Worm (Caenorhabditis elegans) whole organism, early embryonic: ENCODE data around the gene rhy-1.

Experiments
- B0310.2 ChIP-seq: sonication (generic microtip); optimal IDR thresholded peaks from 2 replicates; lab custom pipeline; 2016; ENCODE audit warnings: mild to moderate bottlenecking, missing genetic modification characterization, missing compliant biosample characterization
- F13C5.2 ChIP-seq: sonication (generic microtip); optimal IDR thresholded peaks from 2 replicates; lab custom pipeline; 2017; ENCODE audit warnings: mild to moderate bottlenecking, missing genetic modification characterization, inconsistent platforms, missing compliant biosample characterization
- aly-1 ChIP-seq: sonication (generic microtip); optimal IDR thresholded peaks from 2 replicates; lab custom pipeline; 2016; ENCODE audit warnings: missing genetic modification characterization, missing compliant biosample characterization
- ama-1 ChIP-seq: fragments of 150-350 bp; optimal IDR thresholded peaks from 2 replicates; lab custom pipeline; 2014
- ceh-13 ChIP-seq: fragments of 200-800 bp; sonication (Bioruptor generic); optimal IDR thresholded peaks from 2 replicates; lab custom pipeline; 2018; ENCODE audit warnings: mild to moderate bottlenecking, missing genetic modification characterization, missing compliant biosample characterization
- ceh-36 ChIP-seq: sonication (generic microtip); optimal IDR thresholded peaks from 2 replicates; lab custom pipeline; 2016; ENCODE audit warnings: missing genetic modification characterization, inconsistent platforms, missing compliant biosample characterization
- ets-7 ChIP-seq: sonication (generic microtip); optimal IDR thresholded peaks from 2 replicates; lab custom pipeline; 2016; ENCODE audit warnings: missing genotype, missing genetic modification characterization, missing compliant biosample characterization
- flt-1 ChIP-seq: fragments of 200-800 bp; sonication (Bioruptor generic); IDR thresholded peaks from 2 replicates; pipeline ENCODE4 v1.3.6; 2022; ENCODE audit warnings: missing genetic modification characterization, missing compliant biosample characterization
- hmbx-1 ChIP-seq: sonication (generic microtip); optimal IDR thresholded peaks from 2 replicates; lab custom pipeline; 2016; ENCODE audit warnings: mild to moderate bottlenecking, missing genetic modification characterization, missing compliant biosample characterization
- hmg-4 ChIP-seq: fragments of 200-800 bp; sonication (Bioruptor generic); optimal IDR thresholded peaks from 2 replicates; lab custom pipeline; 2018; ENCODE audit warnings: mild to moderate bottlenecking, missing genetic modification characterization, missing compliant biosample characterization
- hnd-1 ChIP-seq: sonication (generic microtip); optimal IDR thresholded peaks from 2 replicates; lab custom pipeline; 2016; ENCODE audit warnings: missing genetic modification characterization, missing compliant biosample characterization
- pes-1 ChIP-seq: fragments of 200-800 bp; sonication (Bioruptor generic); IDR thresholded peaks from 2 replicates; pipeline ENCODE4 v1.3.6; 2022; ENCODE audit warnings: missing genetic modification reagents, missing genetic modification characterization, missing compliant biosample characterization
- scrt-1 ChIP-seq: fragments of 200-800 bp; sonication (Bioruptor generic); IDR thresholded peaks from 2 replicates; pipeline ENCODE4 v1.3.6; 2022; ENCODE audit warnings: missing genetic modification characterization, missing compliant biosample characterization
- sea-1 ChIP-seq: fragments of 200-800 bp; sonication (Bioruptor generic); conservative IDR thresholded peaks from 2 replicates; pipeline ENCODE4 v1.3.6; 2022; ENCODE audit warnings: missing genetic modification characterization, missing compliant biosample characterization
- tbx-11 ChIP-seq: fragments of 200-800 bp; sonication (Bioruptor generic); IDR thresholded peaks from 2 replicates; pipeline ENCODE4 v1.3.6; 2022; ENCODE audit warnings: missing genetic modification characterization, missing compliant biosample characterization
- tbx-37 ChIP-seq: fragments of 200-800 bp; sonication (Bioruptor generic); conservative IDR thresholded peaks from 2 replicates; pipeline ENCODE4 v1.3.6; 2022; ENCODE audit warnings: missing genetic modification reagents, missing genetic modification characterization, missing compliant biosample characterization
- tra-4 ChIP-seq: sonication (generic microtip); optimal IDR thresholded peaks from 2 replicates; lab custom pipeline; 2017; ENCODE audit warnings: missing genetic modification characterization, missing compliant biosample characterization

rhy-1 gene

ce11 chrII:9120329-9120728 lies 40.9 kb upstream of the rhy-1 start:
- no peak for TF ChIP-seq hmbx-1 (tag; lab: Kevin White, UChicago)

- TF ChIP-seq flt-1: no peak
- TF ChIP-seq tra-4 (tag; lab: Kevin White, UChicago): no peak
These were observed 40.2 kb upstream of the rhy-1 start for ce11 chrII:9120813-9121554.

- TF ChIP-seq ets-7 (tag; lab: Kevin White, UChicago): no peak
- no peak for TF ChIP-seq ama-1
- no peak for TF ChIP-seq B0310.2 (tag; lab: Kevin White, UChicago)
- TF ChIP-seq ceh-36 (tag; lab: Kevin White, UChicago): no peak
- TF ChIP-seq F13C5.2 (tag; lab: Kevin White, UChicago): no peak
- no peak for TF ChIP-seq hnd-1 (tag; lab: Kevin White, UChicago)
- TF ChIP-seq flt-1: no peak
- no peak for TF ChIP-seq hmbx-1 (tag; lab: Kevin White, UChicago)
- no peak for TF ChIP-seq aly-1
- TF ChIP-seq ceh-13 (GFP tag; lab: Kevin White, UChicago): no peak
- no peak for TF ChIP-seq hmg-4 (GFP tag; lab: Kevin White, UChicago)
- TF ChIP-seq pes-1 (GFP tag; lab: Robert Waterston, UW): no peak
- no peak for TF ChIP-seq tbx-11 (GFP tag; lab: Robert Waterston, UW)
- TF ChIP-seq tbx-37: no peak
- TF ChIP-seq scrt-1: no peak
- no peak for TF ChIP-seq sea-1 (GFP tag; lab: Robert Waterston, UW)
These were observed 36.8 kb upstream of the rhy-1 start for ce11 chrII:9124353-9124752.

ce11 chrII:9125007-9125406 lies 36.2 kb upstream of the rhy-1 start:
- TF ChIP-seq pes-1 (GFP tag; lab: Robert Waterston, UW) (no peak), hmbx-1 (tag; lab: Kevin White, UChicago) (no peak), ets-7 (tag; lab: Kevin White, UChicago) (no peak), F13C5.2 (tag; lab: Kevin White, UChicago) (no peak), tbx-37 (no peak), flt-1 (no peak), ama-1 (no peak)

ce11 chrII:9126965-9127364 lies 34.2 kb upstream of the rhy-1 start:
- TF ChIP-seq tra-4 (tag; lab: Kevin White, UChicago) (no peak), F13C5.2 (tag; lab: Kevin White, UChicago) (no peak), scrt-1 (no peak), ama-1 (no peak), tbx-37 (no peak), hmbx-1 (tag; lab: Kevin White, UChicago) (no peak), flt-1 (no peak), hmg-4 (GFP tag; lab: Kevin White, UChicago) (no peak), ceh-13 (GFP tag; lab: Kevin White, UChicago) (no peak), sea-1 (GFP tag; lab: Robert Waterston, UW) (no peak), aly-1 (no peak), pes-1 (GFP tag; lab: Robert Waterston, UW) (no peak), ceh-36 (tag; lab: Kevin White, UChicago) (no peak)

ce11 chrII:9127379-9127778 lies 33.8 kb upstream of the rhy-1 start:
- no peak for TF ChIP-seq hmg-4 (GFP tag; lab: Kevin White, UChicago)
- no peak for TF ChIP-seq hnd-1 (tag; lab: Kevin White, UChicago)
- TF ChIP-seq hmbx-1 (tag; lab: Kevin White, UChicago): no peak
- no peak for TF ChIP-seq flt-1
- TF ChIP-seq tra-4 (tag; lab: Kevin White, UChicago): no peak
- TF ChIP-seq ets-7 (tag; lab: Kevin White, UChicago): no peak
- TF ChIP-seq pes-1 (GFP tag; lab: Robert Waterston, UW): no peak

ce11 chrII:9128132-9128531 lies 33.0 kb upstream of the rhy-1 start:
- TF ChIP-seq tbx-11 (GFP tag; lab: Robert Waterston, UW) (no peak), tra-4 (tag; lab: Kevin White, UChicago) (no peak), ceh-13 (GFP tag; lab: Kevin White, UChicago) (no peak), hnd-1 (tag; lab: Kevin White, UChicago) (no peak), flt-1 (no peak), sea-1 (GFP tag; lab: Robert Waterston, UW) (no peak), pes-1 (GFP tag; lab: Robert Waterston, UW) (no peak), tbx-37 (no peak), scrt-1 (no peak), aly-1 (no peak), F13C5.2 (tag; lab: Kevin White, UChicago) (no peak), ets-7 (tag; lab: Kevin White, UChicago) (no peak), hmg-4 (GFP tag; lab: Kevin White, UChicago) (no peak), hmbx-1 (tag; lab: Kevin White, UChicago) (no peak), ceh-36 (tag; lab: Kevin White, UChicago) (no peak)

- TF ChIP-seq F13C5.2 (tag; lab: Kevin White, UChicago) (no peak), ceh-36 (tag; lab: Kevin White, UChicago) (peak; percentile 19)
These were observed 30.8 kb upstream of the rhy-1 start for ce11 chrII:9130339-9130738.
